Fruit fly (Drosophila melanogaster): ENCODE results near the gene CG11076.

CG11076 gene

DNA sequence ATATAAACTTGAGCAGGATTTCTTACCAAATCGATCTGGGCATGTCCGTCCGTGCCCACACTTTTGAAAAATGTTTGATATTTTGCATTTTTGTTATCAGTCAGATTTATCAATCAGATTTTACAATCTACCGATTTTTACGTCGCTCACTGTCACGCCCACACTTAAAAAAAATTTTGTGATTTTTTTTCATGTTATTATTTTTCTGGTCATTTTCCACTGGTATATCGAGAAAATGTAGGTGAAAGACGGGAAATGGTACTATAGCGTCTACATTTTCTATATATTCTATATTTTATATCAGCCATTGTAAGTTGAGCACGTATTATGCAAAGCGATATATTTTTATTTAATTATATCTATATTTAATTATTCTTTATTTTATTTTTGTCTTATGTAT, 32.7 kb upstream of the CG11076 start (continued):
- TF ChIP-seq ss (GFP tag; optimal IDR thresholded peaks at IDR 0.05) (no peak), CG16779 (tag; optimal IDR thresholded peaks at IDR 0.05) (no peak), cyc (GFP tag; optimal IDR thresholded peaks at IDR 0.05) (no peak), CG1621 (tag; optimal IDR thresholded peaks at IDR 0.05) (no peak), net (GFP tag; optimal IDR thresholded peaks at IDR 0.05) (no peak)

DNA sequence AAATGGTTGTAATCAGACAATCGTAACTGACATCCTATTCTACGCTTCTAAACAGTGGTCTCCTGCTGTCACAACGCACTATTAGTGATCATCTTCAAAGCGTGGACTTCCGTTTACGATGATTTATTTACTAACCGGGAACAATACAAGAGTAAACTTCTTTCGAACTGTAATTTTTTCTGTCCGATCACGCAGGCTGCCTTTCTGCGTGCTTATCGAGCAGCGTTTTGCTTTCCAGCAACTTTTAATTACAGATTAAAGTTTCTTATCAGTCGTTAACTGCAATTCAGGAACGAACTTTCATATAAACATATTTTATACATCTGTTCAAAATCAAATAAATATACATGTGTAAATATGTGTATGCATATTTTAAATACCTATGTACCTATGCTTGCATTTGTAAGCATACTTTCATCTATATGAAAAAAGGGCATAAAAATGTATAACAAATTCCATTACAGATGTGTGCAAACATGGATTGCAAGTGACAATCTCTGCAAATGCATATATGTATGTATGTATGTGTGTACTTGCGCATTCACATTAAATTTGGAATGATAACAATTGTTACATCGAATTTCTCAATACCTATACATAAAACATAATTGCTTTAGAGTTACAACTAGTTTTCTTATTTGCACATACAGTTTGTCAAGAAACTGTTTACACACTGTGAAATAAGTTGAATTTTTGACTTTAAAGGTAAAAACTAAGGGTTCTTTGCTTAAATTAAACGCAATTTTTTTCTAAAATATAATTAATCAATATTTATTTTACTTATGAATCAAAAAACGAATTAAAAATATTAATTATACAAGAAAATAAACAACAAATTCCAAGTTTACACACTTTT, 31.6 kb upstream of the CG11076 start:
- no peak for TF ChIP-seq ss (GFP tag; optimal IDR thresholded peaks at IDR 0.05)
- TF ChIP-seq CG8319 (GFP tag; optimal IDR thresholded peaks at IDR 0.05): no peak
- TF ChIP-seq CG6792 (GFP tag; optimal IDR thresholded peaks at IDR 0.05): no peak
- TF ChIP-seq CG1621 (tag; optimal IDR thresholded peaks at IDR 0.05): no peak
- TF ChIP-seq CG10669 (GFP tag; optimal IDR thresholded peaks at IDR 0.05): no peak
- no peak for TF ChIP-seq Ets21C (GFP tag; optimal IDR thresholded peaks at IDR 0.05)
- no peak for TF ChIP-seq net (GFP tag; optimal IDR thresholded peaks at IDR 0.05)
- no peak for TF ChIP-seq eg (GFP tag; IDR thresholded peaks at IDR 0.05)

DNA sequence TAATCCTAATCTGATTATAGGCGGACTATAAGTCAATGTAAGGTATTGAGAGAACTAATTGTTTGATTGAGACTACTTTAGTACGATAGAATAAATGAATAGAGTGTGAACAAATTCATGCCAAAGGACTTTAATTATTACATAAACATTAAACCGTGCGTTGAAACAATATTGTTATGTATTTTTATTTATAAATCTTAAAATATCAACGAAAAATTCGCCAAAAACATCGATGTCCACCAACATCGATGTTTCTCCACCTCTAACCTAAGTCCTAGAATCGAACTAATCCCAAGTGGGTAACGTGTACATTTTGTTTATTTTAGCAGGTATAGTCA, 29.5 kb upstream of the CG11076 start:
- TF ChIP-seq lz (GFP tag; optimal IDR thresholded peaks at IDR 0.05) (no peak), pdm3 (GFP tag; optimal IDR thresholded peaks at IDR 0.05) (peak; percentile 19), CG8119 (GFP tag; IDR thresholded peaks at IDR 0.05) (no peak), spab (GFP tag; optimal IDR thresholded peaks at IDR 0.05) (no peak), CG9139 (GFP tag; optimal IDR thresholded peaks at IDR 0.05) (no peak), fd59A (GFP tag; optimal IDR thresholded peaks at IDR 0.05) (no peak), fd85E (GFP tag; optimal IDR thresholded peaks at IDR 0.05) (no peak), CG11294 (GFP tag; IDR thresholded peaks at IDR 0.05) (no peak), svp (GFP tag) (peak; percentile 55), Sox15 (GFP tag; optimal IDR thresholded peaks at IDR 0.05) (no peak), Eip78C (GFP tag) (peak; percentile 44)

DNA sequence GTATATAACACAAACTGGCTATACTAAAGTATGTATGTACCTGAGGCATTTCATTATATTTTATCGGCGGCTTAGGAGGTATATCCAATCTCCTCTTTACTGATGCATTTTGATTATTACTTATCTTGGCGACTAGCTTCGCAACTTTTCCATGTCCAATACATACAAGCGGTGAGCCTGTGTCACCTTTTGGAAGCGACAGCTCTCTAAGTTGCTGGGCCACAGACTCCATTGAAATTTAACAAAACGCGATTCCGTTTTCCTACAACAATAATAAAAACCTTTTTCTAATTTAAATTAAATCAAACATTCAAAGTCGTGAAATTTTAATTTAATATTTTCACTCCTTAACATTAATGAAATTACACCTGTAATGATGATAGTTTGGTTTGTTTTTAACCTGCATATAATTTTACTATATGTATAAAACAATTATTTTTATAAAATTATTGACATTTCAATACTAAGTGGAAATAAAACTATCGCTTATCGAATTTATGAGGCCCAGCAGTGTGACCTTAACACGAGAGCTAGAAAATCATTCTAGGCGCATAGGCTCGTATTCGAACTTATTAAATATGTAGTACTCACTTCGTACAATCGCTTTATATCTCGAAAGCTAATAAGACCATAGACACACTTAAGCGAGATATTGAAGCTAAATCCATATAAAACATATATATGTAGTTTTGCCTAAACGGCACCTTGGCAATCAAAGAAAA, 29.0 kb upstream of the CG11076 start, which contains the start of gene apolpp:
apolpp (plus strand) TSS at position 597 of the 722 bp plus-strand sequence.
- TF ChIP-seq CG4318 (GFP tag; optimal IDR thresholded peaks at IDR 0.05) (no peak), CG10669 (GFP tag; optimal IDR thresholded peaks at IDR 0.05) (no peak), CG11294 (GFP tag; IDR thresholded peaks at IDR 0.05) (no peak), Sox14 (GFP tag; optimal IDR thresholded peaks at IDR 0.05) (no peak), achi (GFP tag; optimal IDR thresholded peaks at IDR 0.05) (no peak), CG6276 (GFP tag; optimal IDR thresholded peaks at IDR 0.05) (no peak), salr (GFP tag; optimal IDR thresholded peaks at IDR 0.05) (no peak), CG32006 (GFP tag; optimal IDR thresholded peaks at IDR 0.05) (no peak), CG6854 (GFP tag; optimal IDR thresholded peaks at IDR 0.05) (no peak), Eip75B (GFP tag; optimal IDR thresholded peaks at IDR 0.05) (peak; percentile 6), Lpt (GFP tag; optimal IDR thresholded peaks at IDR 0.05) (no peak), acj6 (GFP tag; optimal IDR thresholded peaks at IDR 0.05) (no peak), Hr38 (GFP tag; optimal IDR thresholded peaks at IDR 0.05) (no peak), net (GFP tag; optimal IDR thresholded peaks at IDR 0.05) (no peak), CG8632 (GFP tag; optimal IDR thresholded peaks at IDR 0.05) (no peak), CG31627 (GFP tag; optimal IDR thresholded peaks at IDR 0.05) (peak; percentile 23), eg (GFP tag; IDR thresholded peaks at IDR 0.05) (no peak), CG10631 (GFP tag; optimal IDR thresholded peaks at IDR 0.05) (no peak), Hr39 (GFP tag; optimal IDR thresholded peaks at IDR 0.05) (peak; percentile 4), ss (GFP tag; optimal IDR thresholded peaks at IDR 0.05) (no peak), CG3032 (tag; optimal IDR thresholded peaks at IDR 0.05) (peak; percentile 48), CG1621 (tag; optimal IDR thresholded peaks at IDR 0.05) (no peak), CG8319 (GFP tag; optimal IDR thresholded peaks at IDR 0.05) (no peak), lz (GFP tag; optimal IDR thresholded peaks at IDR 0.05) (no peak), Eip78C (GFP tag) (peak; percentile 69), Ets96B (tag; optimal IDR thresholded peaks at IDR 0.05) (no peak), Hr4 (GFP tag; optimal IDR thresholded peaks at IDR 0.05) (no peak), spab (GFP tag; optimal IDR thresholded peaks at IDR 0.05) (no peak), CG15336 (GFP tag; IDR thresholded peaks at IDR 0.05) (peak; percentile 7; the same call in 1 of the 2 replicates), fd59A (GFP tag; optimal IDR thresholded peaks at IDR 0.05) (no peak), CG9139 (GFP tag; optimal IDR thresholded peaks at IDR 0.05) (no peak), pdm3 (GFP tag; optimal IDR thresholded peaks at IDR 0.05) (no peak), CG11902 (GFP tag; optimal IDR thresholded peaks at IDR 0.05) (no peak), Met (GFP tag; optimal IDR thresholded peaks at IDR 0.05) (peak; percentile 1)

Measured in whole organism, prepupa.